Fruit fly (Drosophila melanogaster) whole organism, embryonic: Measurements from ENCODE around the gene CG32040.

Experiments
- Aef1 ChIP-seq: fragments of 200-800 bp; sonication (Bioruptor generic); IDR thresholded peaks from 3 replicates; pipeline ENCODE4 v1.3.6; 2022; ENCODE audit warnings: missing biosample characterization, missing genetic modification characterization
- CG10979 ChIP-seq: fragments of 200-800 bp; sonication (Bioruptor generic); optimal IDR thresholded peaks from 2 replicates; lab custom pipeline; 2018; ENCODE audit warnings: missing biosample characterization, mild to moderate bottlenecking, missing genetic modification characterization, moderate library complexity
- CG11695 ChIP-seq: fragments of 200-800 bp; sonication (Bioruptor generic); IDR thresholded peaks from 3 replicates; pipeline ENCODE4 v1.3.6; 2022; ENCODE audit warnings: missing biosample characterization, missing genetic modification characterization
- CG12299 ChIP-seq: fragments of 200-800 bp; sonication (Bioruptor generic); optimal IDR thresholded peaks from 2 replicates; lab custom pipeline; 2018; ENCODE audit warnings: missing biosample characterization, mild to moderate bottlenecking, missing genetic modification characterization
- CG13287 ChIP-seq: fragments of 200-800 bp; sonication (Bioruptor generic); IDR thresholded peaks from 2 replicates; pipeline ENCODE4 v1.3.6; 2022; ENCODE audit warnings: missing biosample characterization, missing genetic modification characterization; ENCODE audit not compliant: partially characterized antibody
- CG14965 ChIP-seq: fragments of 200-800 bp; sonication (Bioruptor generic); optimal IDR thresholded peaks from 2 replicates; lab custom pipeline; 2016; ENCODE audit warnings: missing biosample characterization, missing genetic modification characterization, borderline replicate concordance
- CG16779 ChIP-seq: fragments of 200-800 bp; sonication (Bioruptor generic); IDR thresholded peaks from 2 replicates; pipeline ENCODE4 v1.3.6; 2022; ENCODE audit warnings: missing biosample characterization, missing genetic modification characterization
- CG31388 ChIP-seq: fragments of 200-800 bp; sonication (Bioruptor generic); optimal IDR thresholded peaks from 2 replicates; lab custom pipeline; 2016; ENCODE audit warnings: missing biosample characterization, missing genetic modification characterization
- CG32532 ChIP-seq: fragments of 200-800 bp; sonication (Bioruptor generic); IDR thresholded peaks from 2 replicates; pipeline ENCODE4 v1.3.6; 2022; ENCODE audit warnings: missing biosample characterization, missing genetic modification characterization
- CG34376 ChIP-seq: fragments of 200-800 bp; sonication (Bioruptor generic); optimal IDR thresholded peaks from 2 replicates; lab custom pipeline; 2018; ENCODE audit warnings: missing biosample characterization, mild to moderate bottlenecking, missing genetic modification characterization
- CG4730 ChIP-seq: fragments of 200-800 bp; sonication (Bioruptor generic); IDR thresholded peaks from 2 replicates; pipeline ENCODE4 v1.3.6; 2022; ENCODE audit warnings: missing biosample characterization, missing genetic modification characterization
- CG8765 ChIP-seq: fragments of 200-800 bp; sonication (Bioruptor generic); IDR thresholded peaks from 2 replicates; pipeline ENCODE4 v1.3.6; 2022; ENCODE audit warnings: missing biosample characterization, missing genetic modification characterization
- CG9797 ChIP-seq: fragments of 200-800 bp; sonication (Bioruptor generic); optimal IDR thresholded peaks from 3 replicates; lab custom pipeline; 2018; ENCODE audit warnings: missing biosample characterization, mild to moderate bottlenecking, missing genetic modification characterization
- D ChIP-seq, 2 experiments: fragments of 200-800 bp in 1 of 2; fragments of >200 bp in 1 of 2; sonication (Bioruptor generic) in 1 of 2; optimal IDR thresholded peaks; 2 replicates in 1 of 2; 3 replicates in 1 of 2; lab custom pipeline; 2017; ENCODE audit warnings: mild to moderate bottlenecking in 1 of 2, missing biosample characterization in 1 of 2, missing genetic modification characterization in 1 of 2, missing genetic modification reagents in 1 of 2
- D19A ChIP-seq: fragments of 200-800 bp; optimal IDR thresholded peaks from 3 replicates; lab custom pipeline; 2019; ENCODE audit warnings: missing biosample characterization, mild to moderate bottlenecking, missing genetic modification characterization, moderate library complexity
- Dfd ChIP-seq, 2 experiments: fragments of >200 bp; optimal IDR thresholded peaks; 2 replicates each; lab custom pipeline; 2017; ENCODE audit warnings: missing biosample characterization in 2 of 2, missing genetic modification characterization in 2 of 2
- Dll ChIP-seq: fragments of 200-800 bp; sonication (Bioruptor generic); IDR thresholded peaks from 4 replicates; pipeline ENCODE4 v1.3.6; 2022; ENCODE audit warnings: missing biosample characterization, missing genetic modification characterization; ENCODE audit not compliant: partially characterized antibody
- Dref ChIP-seq: fragments of 200-800 bp; sonication (Bioruptor generic); IDR thresholded peaks from 2 replicates; pipeline ENCODE4 v1.3.6; 2022; ENCODE audit warnings: missing biosample characterization, missing genetic modification characterization
- E2f2 ChIP-seq: fragments of 200-800 bp; sonication (Bioruptor generic); IDR thresholded peaks from 2 replicates; pipeline ENCODE4 v1.3.6; 2022; ENCODE audit warnings: missing biosample characterization, missing genetic modification characterization
- Ets65A ChIP-seq: fragments of 200-800 bp; sonication (Bioruptor generic); peaks from one replicate; lab custom pipeline; 2016; ENCODE audit warnings: missing biosample characterization, missing genetic modification characterization
- Fer2 ChIP-seq: fragments of 200-800 bp; sonication (Bioruptor generic); optimal IDR thresholded peaks from 2 replicates; lab custom pipeline; 2018; ENCODE audit warnings: missing biosample characterization, mild to moderate bottlenecking, missing genetic modification characterization, moderate library complexity
- Fer3 ChIP-seq: fragments of 200-800 bp; sonication (Bioruptor generic); optimal IDR thresholded peaks from 2 replicates; lab custom pipeline; 2018; ENCODE audit warnings: missing biosample characterization, mild to moderate bottlenecking, missing genetic modification characterization, moderate library complexity
- HHEX ChIP-seq: fragments of 200-800 bp; sonication (Bioruptor generic); optimal IDR thresholded peaks from 3 replicates; lab custom pipeline; 2017; ENCODE audit warnings: missing biosample characterization, mild to moderate bottlenecking, missing genetic modification characterization, missing genetic modification reagents
- HLH4C ChIP-seq: fragments of 200-800 bp; sonication (Bioruptor generic); IDR thresholded peaks from 3 replicates; pipeline ENCODE4 v1.3.6; 2022; ENCODE audit warnings: missing biosample characterization, missing genetic modification characterization; ENCODE audit not compliant: partially characterized antibody
- Hr51 ChIP-seq, 2 experiments: fragments of 200-800 bp; sonication (Bioruptor generic); optimal IDR thresholded peaks; 2 replicates in 1 of 2; 3 replicates in 1 of 2; lab custom pipeline; 2016 to 2018; ENCODE audit warnings: missing biosample characterization in 2 of 2, missing genetic modification characterization in 2 of 2, mild to moderate bottlenecking in 1 of 2, moderate library complexity in 1 of 2
- Myb ChIP-seq: fragments of 200-800 bp; sonication (Bioruptor generic); optimal IDR thresholded peaks from 2 replicates; lab custom pipeline; 2016; ENCODE audit warnings: missing biosample characterization, missing genetic modification characterization
- Nf-YC ChIP-seq: fragments of 200-800 bp; optimal IDR thresholded peaks from 3 replicates; lab custom pipeline; 2019; ENCODE audit warnings: missing biosample characterization, mild to moderate bottlenecking, missing genetic modification characterization, moderate library complexity
- Ptx1 ChIP-seq: fragments of 200-800 bp; sonication (Bioruptor generic); IDR thresholded peaks from 2 replicates; pipeline ENCODE4 v1.3.6; 2022; ENCODE audit warnings: missing biosample characterization, missing genetic modification characterization
- Rx ChIP-seq: fragments of 200-800 bp; sonication (Bioruptor generic); IDR thresholded peaks from 2 replicates; pipeline ENCODE4 v1.3.6; 2022; ENCODE audit warnings: missing biosample characterization, missing genetic modification characterization
- Stat92E ChIP-seq, 3 experiments: fragments of >200 bp in 2 of 3; fragments of 200-800 bp in 1 of 3; sonication (Bioruptor generic) in 1 of 3; optimal IDR thresholded peaks; 2 replicates each; lab custom pipeline; 2017 to 2019; ENCODE audit warnings: missing biosample characterization in 3 of 3, missing genetic modification characterization in 3 of 3, mild to moderate bottlenecking in 1 of 3, moderate library complexity in 1 of 3
- al ChIP-seq: fragments of 200-800 bp; sonication (Bioruptor generic); IDR thresholded peaks from 2 replicates; pipeline ENCODE4 v1.3.6; 2022; ENCODE audit warnings: missing biosample characterization, missing genetic modification characterization
- crol ChIP-seq: fragments of 200-800 bp; sonication (Bioruptor generic); IDR thresholded peaks from 2 replicates; pipeline ENCODE4 v1.3.6; 2022; ENCODE audit warnings: missing biosample characterization, missing genetic modification characterization
- disco-r ChIP-seq: fragments of 200-800 bp; sonication (Bioruptor generic); optimal IDR thresholded peaks from 2 replicates; lab custom pipeline; 2016; ENCODE audit warnings: missing biosample characterization, missing genetic modification characterization
- gcm ChIP-seq: fragments of 200-800 bp; sonication (Bioruptor generic); optimal IDR thresholded peaks from 2 replicates; lab custom pipeline; 2019; ENCODE audit warnings: missing biosample characterization, mild to moderate bottlenecking, missing genetic modification characterization, moderate library complexity
- grn ChIP-seq: fragments of 200-800 bp; sonication (Bioruptor generic); optimal IDR thresholded peaks from 3 replicates; lab custom pipeline; 2017; ENCODE audit warnings: missing biosample characterization, missing genetic modification characterization
- gsb-n ChIP-seq: fragments of 200-800 bp; sonication (Bioruptor generic); optimal IDR thresholded peaks from 3 replicates; lab custom pipeline; 2018; ENCODE audit warnings: missing biosample characterization, mild to moderate bottlenecking, missing genetic modification characterization
- jing ChIP-seq: fragments of 200-800 bp; sonication (Bioruptor generic); optimal IDR thresholded peaks from 2 replicates; lab custom pipeline; 2018; ENCODE audit warnings: missing biosample characterization, mild to moderate bottlenecking, missing genetic modification characterization
- jumu ChIP-seq: fragments of 200-800 bp; sonication (Bioruptor generic); optimal IDR thresholded peaks from 3 replicates; lab custom pipeline; 2016; ENCODE audit warnings: missing biosample characterization, missing genetic modification characterization
- kah ChIP-seq: fragments of 200-800 bp; sonication (Bioruptor generic); optimal IDR thresholded peaks from 2 replicates; lab custom pipeline; 2018; ENCODE audit warnings: missing biosample characterization, mild to moderate bottlenecking, missing genetic modification characterization
- knrl ChIP-seq: fragments of 200-800 bp; sonication (Bioruptor generic); IDR thresholded peaks from 3 replicates; pipeline ENCODE4 v1.3.6; 2022; ENCODE audit warnings: missing biosample characterization, missing genetic modification characterization; ENCODE audit not compliant: partially characterized antibody
- nau ChIP-seq: fragments of 200-800 bp; sonication (Bioruptor generic); optimal IDR thresholded peaks from 3 replicates; lab custom pipeline; 2017; ENCODE audit warnings: missing biosample characterization, mild to moderate bottlenecking, missing genetic modification characterization, missing genetic modification reagents
- nerfin-1 ChIP-seq: fragments of 200-800 bp; sonication (Bioruptor generic); optimal IDR thresholded peaks from 3 replicates; lab custom pipeline; 2019; ENCODE audit warnings: missing biosample characterization, mild to moderate bottlenecking, missing genetic modification characterization, moderate library complexity
- nom ChIP-seq: fragments of 200-800 bp; sonication (Bioruptor generic); optimal IDR thresholded peaks from 2 replicates; lab custom pipeline; 2017; ENCODE audit warnings: missing biosample characterization, missing genetic modification characterization, mild to moderate bottlenecking, moderate library complexity, missing genetic modification reagents
- psq ChIP-seq: fragments of 200-800 bp; sonication (Bioruptor generic); optimal IDR thresholded peaks from 2 replicates; lab custom pipeline; 2017; ENCODE audit warnings: missing biosample characterization, missing genetic modification characterization
- pzg ChIP-seq: fragments of 200-800 bp; sonication (Bioruptor generic); optimal IDR thresholded peaks from 3 replicates; lab custom pipeline; 2018; ENCODE audit warnings: missing biosample characterization, mild to moderate bottlenecking, missing genetic modification characterization, moderate library complexity
- shn ChIP-seq: fragments of 200-800 bp; sonication (Bioruptor generic); optimal IDR thresholded peaks from 3 replicates; lab custom pipeline; 2016; ENCODE audit warnings: missing biosample characterization, missing genetic modification characterization
- slbo ChIP-seq: fragments of 200-800 bp; sonication (Bioruptor generic); IDR thresholded peaks from 2 replicates; pipeline ENCODE4 v1.3.6; 2022; ENCODE audit warnings: missing biosample characterization, missing genetic modification characterization
- slou ChIP-seq: fragments of 200-800 bp; sonication (Bioruptor generic); optimal IDR thresholded peaks from 3 replicates; lab custom pipeline; 2016; ENCODE audit warnings: missing biosample characterization, missing genetic modification characterization
- stwl ChIP-seq: fragments of 200-800 bp; sonication (Bioruptor generic); optimal IDR thresholded peaks from 3 replicates; lab custom pipeline; 2018; ENCODE audit warnings: missing biosample characterization, mild to moderate bottlenecking, missing genetic modification characterization, moderate library complexity

CG32040 gene

DNA sequence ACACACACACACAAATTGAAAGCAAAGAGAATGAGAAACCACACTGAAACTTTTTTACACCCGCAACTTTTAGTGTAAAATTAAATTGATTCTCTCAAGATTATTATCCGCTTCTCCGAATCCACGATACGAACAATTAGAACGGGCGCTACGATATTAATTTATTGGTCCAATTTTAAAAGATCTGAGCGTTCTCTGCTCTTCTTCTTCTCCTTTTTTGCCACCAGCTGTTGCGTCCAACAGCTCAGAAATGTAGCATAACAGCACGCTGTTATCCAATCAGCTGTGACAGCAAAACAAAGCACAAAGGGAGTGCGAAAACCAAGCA lies 4.8 kb downstream of the CG32040 start, which contains the start of the genes UGP and Svip (continued):
- TF ChIP-seq Ptx1 (no peak), Stat92E (GFP tag; optimal IDR thresholded peaks at IDR 0.05; lab: Kevin White, UChicago) (no peak), CG10979 (tag; lab: Kevin White, UChicago) (no peak), psq (GFP tag; lab: Kevin White, UChicago) (peak; percentile 25), CG11695 (GFP tag; lab: Robert Waterston, UW) (0 out of 3 replicates have a peak, but pooled peaks have one; percentile 21), nerfin-1 (tag; lab: Kevin White, UChicago) (no peak), slou (GFP tag; lab: Kevin White, UChicago) (no peak), Ets65A (no peak), D19A (tag; lab: Kevin White, UChicago) (no peak), CG8765 (GFP tag; lab: Robert Waterston, UW) (no peak), gsb-n (peak; percentile 45), Nf-YC (tag; lab: Kevin White, UChicago) (no peak), CG14965 (GFP tag; lab: Kevin White, UChicago) (no peak)

DNA sequence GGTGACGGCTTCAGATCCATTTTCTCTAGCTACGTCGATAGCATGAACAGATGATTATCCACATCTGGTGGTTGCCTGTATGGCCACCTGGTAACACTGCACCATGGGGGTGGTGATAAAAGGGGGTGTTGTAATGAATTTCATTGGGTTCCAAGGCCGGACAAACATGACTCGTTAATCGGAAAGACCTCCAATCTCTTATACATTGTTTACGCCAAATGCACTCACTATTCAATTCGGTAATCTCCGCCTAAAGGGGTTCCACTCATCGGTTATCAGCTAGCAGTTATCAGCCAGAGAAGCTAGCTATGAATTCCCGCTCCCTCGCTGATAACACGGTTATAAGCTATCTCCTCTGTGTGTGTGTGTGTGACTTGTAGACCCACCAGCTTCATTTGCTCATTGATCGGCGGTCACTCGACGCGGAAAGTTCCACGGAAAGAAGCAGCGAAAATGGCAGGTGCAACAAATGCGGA lies 6.4 kb downstream of the CG32040 start, which contains the start of gene Pdxk:
Pdxk (plus strand) TSS at position 100 of the 476 bp plus-strand sequence.
- no peak for TF ChIP-seq Hr51 (GFP tag; optimal IDR thresholded peaks at IDR 0.05; lab: Kevin White, UChicago)
- no peak for TF ChIP-seq shn
- TF ChIP-seq jing = no peak
- TF ChIP-seq HHEX (GFP tag; lab: Kevin White, UChicago) = no peak
- no peak for TF ChIP-seq CG4730 (GFP tag; lab: Robert Waterston, UW)
- TF ChIP-seq Myb = peak; percentile 15
- peak; percentile 59 for TF ChIP-seq nom (GFP tag; lab: Kevin White, UChicago)
- peak; percentile 78 for TF ChIP-seq crol
- no peak for TF ChIP-seq al
- peak; percentile 43 for TF ChIP-seq stwl (tag; lab: Kevin White, UChicago)
- peak; percentile 37; the same call in 1 of the 2 replicates for TF ChIP-seq E2f2
- 0 out of 3 replicates have a peak, but pooled peaks have one; percentile 30 for TF ChIP-seq HLH4C (GFP tag; lab: Robert Waterston, UW)
- TF ChIP-seq Dll (GFP tag; lab: Robert Waterston, UW) = 0 out of 4 replicates have a peak, but pooled peaks have one; percentile 40
- TF ChIP-seq CG34376 (GFP tag; lab: Kevin White, UChicago) = peak; percentile 93
- no peak for TF ChIP-seq Rx (GFP tag; lab: Robert Waterston, UW)
- TF ChIP-seq Fer2 = no peak
- peak; percentile 46 for TF ChIP-seq nau (GFP tag; lab: Kevin White, UChicago)
- peak; percentile 71 for TF ChIP-seq grn (GFP tag; lab: Kevin White, UChicago)
- TF ChIP-seq D (optimal IDR thresholded peaks at IDR 0.05; lab: Kevin White, UChicago) = no peak
- no peak for TF ChIP-seq D (GFP tag; optimal IDR thresholded peaks at IDR 0.05; lab: Kevin White, UChicago)
- TF ChIP-seq jumu = no peak
- TF ChIP-seq slbo (GFP tag; lab: Robert Waterston, UW) = peak; percentile 5; the same call in 1 of the 2 replicates
- TF ChIP-seq CG9797 (GFP tag; lab: Kevin White, UChicago) = peak; percentile 49
- no peak for TF ChIP-seq CG16779 (GFP tag; lab: Robert Waterston, UW)
- no peak for TF ChIP-seq knrl (GFP tag; lab: Robert Waterston, UW)
- no peak for TF ChIP-seq Dfd (GFP tag; optimal IDR thresholded peaks at IDR 0.05; lab: Kevin White, UChicago)
- TF ChIP-seq CG32532 (GFP tag; lab: Robert Waterston, UW) = no peak
- TF ChIP-seq Dref (GFP tag; lab: Robert Waterston, UW) = peak; percentile 67
- peak; percentile 48 for TF ChIP-seq CG13287 (GFP tag; lab: Robert Waterston, UW)
- no peak for TF ChIP-seq CG31388 (GFP tag; lab: Kevin White, UChicago)
- peak; percentile 22 for TF ChIP-seq Fer3
- peak; percentile 62 for TF ChIP-seq pzg (GFP tag; lab: Kevin White, UChicago)
- peak; percentile 63 for TF ChIP-seq kah (GFP tag; lab: Kevin White, UChicago)
- peak; percentile 28 for TF ChIP-seq CG12299 (tag; lab: Kevin White, UChicago)
- peak; percentile 35 for TF ChIP-seq gcm (GFP tag; lab: Kevin White, UChicago)
- TF ChIP-seq Aef1 = no peak
- TF ChIP-seq disco-r (GFP tag; lab: Kevin White, UChicago) = no peak
